Fruit fly (Drosophila melanogaster) whole organism, embryonic: ENCODE measurements around the gene CG14545.
A peak's percentile ranks its signal among the peaks of the same experiment; 100 is the strongest.

Experiments
- Asciz ChIP-seq: fragments of 200-800 bp; sonication (Bioruptor generic); optimal IDR thresholded peaks from 2 replicates; lab custom pipeline; 2017; ENCODE audit warnings: missing biosample characterization, mild to moderate bottlenecking, missing genetic modification characterization, missing genetic modification reagents
- Atf3 ChIP-seq: fragments of 200-800 bp; sonication (Bioruptor generic); optimal IDR thresholded peaks from 3 replicates; lab custom pipeline; 2016; ENCODE audit warnings: missing biosample characterization, missing genetic modification characterization
- CG10274 ChIP-seq: fragments of 200-800 bp; sonication (Bioruptor generic); optimal IDR thresholded peaks from 3 replicates; lab custom pipeline; 2017; ENCODE audit warnings: missing biosample characterization, mild to moderate bottlenecking, missing genetic modification characterization
- CG10366 ChIP-seq: fragments of 200-800 bp; sonication (Bioruptor generic); IDR thresholded peaks from 2 replicates; pipeline ENCODE4 v1.3.6; 2022; ENCODE audit warnings: missing biosample characterization, missing genetic modification characterization
- CG10462 ChIP-seq: fragments of 200-800 bp; sonication (Bioruptor generic); optimal IDR thresholded peaks from 2 replicates; lab custom pipeline; 2016; ENCODE audit warnings: missing biosample characterization, missing genetic modification characterization
- CG12104 ChIP-seq: fragments of 200-800 bp; sonication (Bioruptor generic); optimal IDR thresholded peaks from 3 replicates; lab custom pipeline; 2016; ENCODE audit warnings: missing biosample characterization, missing genetic modification characterization
- CG12299 ChIP-seq: fragments of 200-800 bp; sonication (Bioruptor generic); optimal IDR thresholded peaks from 2 replicates; lab custom pipeline; 2018; ENCODE audit warnings: missing biosample characterization, mild to moderate bottlenecking, missing genetic modification characterization
- CG13123 ChIP-seq: fragments of 200-800 bp; sonication (Bioruptor generic); optimal IDR thresholded peaks from 2 replicates; lab custom pipeline; 2016; ENCODE audit warnings: missing biosample characterization, missing genetic modification characterization
- CG14667 ChIP-seq: fragments of 200-800 bp; sonication (Bioruptor generic); IDR thresholded peaks from 2 replicates; pipeline ENCODE4 v1.3.6; 2022; ENCODE audit warnings: missing biosample characterization, missing genetic modification characterization
- CG1529 ChIP-seq: fragments of 200-800 bp; sonication (Bioruptor generic); optimal IDR thresholded peaks from 3 replicates; lab custom pipeline; 2018; ENCODE audit warnings: missing biosample characterization, missing genetic modification characterization
- CG15696 ChIP-seq: fragments of 200-800 bp; sonication (Bioruptor generic); optimal IDR thresholded peaks from 2 replicates; lab custom pipeline; 2019; ENCODE audit warnings: missing biosample characterization, mild to moderate bottlenecking, missing genetic modification characterization, moderate library complexity
- CG17186 ChIP-seq: fragments of 200-800 bp; sonication (Bioruptor generic); optimal IDR thresholded peaks from 3 replicates; lab custom pipeline; 2017; ENCODE audit warnings: missing biosample characterization, missing genetic modification reagents, missing genetic modification characterization
- CG17912 ChIP-seq: fragments of 200-800 bp; sonication (Bioruptor generic); optimal IDR thresholded peaks from 2 replicates; lab custom pipeline; 2018; ENCODE audit warnings: missing biosample characterization, mild to moderate bottlenecking, missing genetic modification characterization
- CG1792 ChIP-seq: fragments of 200-800 bp; sonication (Bioruptor generic); optimal IDR thresholded peaks from 2 replicates; lab custom pipeline; 2016; ENCODE audit warnings: missing biosample characterization, missing genetic modification characterization
- CG18619 ChIP-seq: fragments of 200-800 bp; sonication (Bioruptor generic); optimal IDR thresholded peaks from 3 replicates; lab custom pipeline; 2017; ENCODE audit warnings: missing biosample characterization, mild to moderate bottlenecking, missing genetic modification characterization
- CG2120 ChIP-seq: fragments of 200-800 bp; sonication (Bioruptor generic); optimal IDR thresholded peaks from 3 replicates; lab custom pipeline; 2016; ENCODE audit warnings: missing biosample characterization, missing genetic modification characterization
- CG2199 ChIP-seq: fragments of 200-800 bp; sonication (Bioruptor generic); IDR thresholded peaks from 3 replicates; pipeline ENCODE4 v1.3.6; 2022; ENCODE audit warnings: missing biosample characterization, missing genetic modification characterization
- CG2889 ChIP-seq: fragments of 200-800 bp; sonication (Bioruptor generic); IDR thresholded peaks from 3 replicates; pipeline ENCODE4 v1.3.6; 2022; ENCODE audit warnings: missing biosample characterization, missing genetic modification characterization
- CG31388 ChIP-seq: fragments of 200-800 bp; sonication (Bioruptor generic); optimal IDR thresholded peaks from 2 replicates; lab custom pipeline; 2016; ENCODE audit warnings: missing biosample characterization, missing genetic modification characterization
- CG3726 ChIP-seq: fragments of 200-800 bp; sonication (Bioruptor generic); IDR thresholded peaks from 3 replicates; pipeline ENCODE4, ENCODE4 v1.3.6; 2022; ENCODE audit warnings: missing biosample characterization, missing genetic modification characterization
- CG5953 ChIP-seq: fragments of 200-800 bp; sonication (Bioruptor generic); IDR thresholded peaks from 2 replicates; pipeline ENCODE4 v1.3.6; 2022; ENCODE audit warnings: missing biosample characterization, missing genetic modification characterization
- CG6765 ChIP-seq: fragments of 200-800 bp; sonication (Bioruptor generic); optimal IDR thresholded peaks from 3 replicates; lab custom pipeline; 2017; ENCODE audit warnings: missing biosample characterization, mild to moderate bottlenecking, missing genetic modification characterization
- CG6791 ChIP-seq: fragments of 200-800 bp; sonication (Bioruptor generic); IDR thresholded peaks from 3 replicates; pipeline ENCODE4 v1.3.6; 2022; ENCODE audit warnings: missing biosample characterization, missing genetic modification characterization; ENCODE audit not compliant: partially characterized antibody
- CG7839 ChIP-seq: fragments of 200-800 bp; sonication (Bioruptor generic); optimal IDR thresholded peaks from 3 replicates; lab custom pipeline; 2018; ENCODE audit warnings: missing biosample characterization, mild to moderate bottlenecking, missing genetic modification characterization, moderate library complexity
- D19A ChIP-seq: fragments of 200-800 bp; optimal IDR thresholded peaks from 3 replicates; lab custom pipeline; 2019; ENCODE audit warnings: missing biosample characterization, mild to moderate bottlenecking, missing genetic modification characterization, moderate library complexity
- Dad ChIP-seq: fragments of 200-800 bp; sonication (Bioruptor generic); optimal IDR thresholded peaks from 3 replicates; lab custom pipeline; 2016; ENCODE audit warnings: missing biosample characterization, missing genetic modification characterization
- Dbx ChIP-seq: fragments of 200-800 bp; sonication (Bioruptor generic); IDR thresholded peaks from 3 replicates; pipeline ENCODE4 v1.3.6; 2022; ENCODE audit warnings: missing biosample characterization, missing genetic modification characterization
- Dek ChIP-seq: fragments of 200-800 bp; sonication (Bioruptor generic); optimal IDR thresholded peaks from 3 replicates; lab custom pipeline; 2019; ENCODE audit warnings: missing biosample characterization, mild to moderate bottlenecking, missing genetic modification characterization, moderate library complexity
- Dp ChIP-seq: fragments of 200-800 bp; sonication (Bioruptor generic); optimal IDR thresholded peaks from 2 replicates; lab custom pipeline; 2018; ENCODE audit warnings: missing biosample characterization, mild to moderate bottlenecking, missing genetic modification characterization, moderate library complexity
- Drgx ChIP-seq: fragments of 200-800 bp; sonication (Bioruptor generic); IDR thresholded peaks from 2 replicates; pipeline ENCODE4 v1.3.6; 2022; ENCODE audit warnings: missing biosample characterization, missing genetic modification characterization
- Hsf ChIP-seq: fragments of 200-800 bp; sonication (Bioruptor generic); optimal IDR thresholded peaks from 3 replicates; lab custom pipeline; 2016; ENCODE audit warnings: missing biosample characterization, missing genetic modification characterization
- Lim3 ChIP-seq: fragments of 200-800 bp; sonication (Bioruptor generic); IDR thresholded peaks from 2 replicates; pipeline ENCODE4 v1.3.6; 2022; ENCODE audit warnings: missing biosample characterization, missing genetic modification characterization
- Max ChIP-seq: fragments of 200-800 bp; sonication (Bioruptor generic); optimal IDR thresholded peaks from 2 replicates; lab custom pipeline; 2016; ENCODE audit warnings: missing biosample characterization, mild to moderate bottlenecking, missing genetic modification characterization
- Scr ChIP-seq: fragments of 200-800 bp; sonication (Bioruptor generic); IDR thresholded peaks from 2 replicates; pipeline ENCODE4 v1.3.6; 2022; ENCODE audit warnings: missing biosample characterization, missing genetic modification characterization; ENCODE audit not compliant: partially characterized antibody
- Sox102F ChIP-seq: fragments of 200-800 bp; sonication (Bioruptor generic); optimal IDR thresholded peaks from 2 replicates; lab custom pipeline; 2018; ENCODE audit warnings: missing biosample characterization, mild to moderate bottlenecking, missing genetic modification characterization, moderate library complexity
- Ssrp ChIP-seq: fragments of 200-800 bp; sonication (Bioruptor generic); optimal IDR thresholded peaks from 2 replicates; lab custom pipeline; 2018; ENCODE audit warnings: missing biosample characterization, mild to moderate bottlenecking, missing genetic modification characterization, moderate library complexity
- Xbp1 ChIP-seq: fragments of 200-800 bp; sonication (Bioruptor generic); optimal IDR thresholded peaks from 3 replicates; lab custom pipeline; 2016; ENCODE audit warnings: missing biosample characterization, mild to moderate bottlenecking, missing genetic modification characterization
- ara ChIP-seq: fragments of 200-800 bp; sonication (Bioruptor generic); IDR thresholded peaks from 2 replicates; pipeline ENCODE4 v1.3.6; 2022; ENCODE audit warnings: missing biosample characterization, missing genetic modification characterization
- bab2 ChIP-seq: fragments of 200-800 bp; sonication (Bioruptor generic); optimal IDR thresholded peaks from 2 replicates; lab custom pipeline; 2016; ENCODE audit warnings: missing biosample characterization, missing genetic modification characterization
- danr ChIP-seq: fragments of 200-800 bp; sonication (Bioruptor generic); IDR thresholded peaks from 2 replicates; pipeline ENCODE4 v1.3.6; 2022; ENCODE audit warnings: missing biosample characterization, missing genetic modification characterization
- disco-r ChIP-seq: fragments of 200-800 bp; sonication (Bioruptor generic); optimal IDR thresholded peaks from 2 replicates; lab custom pipeline; 2016; ENCODE audit warnings: missing biosample characterization, missing genetic modification characterization
- dpn ChIP-seq, 2 experiments: fragments of 200-800 bp; sonication (Bioruptor generic); optimal IDR thresholded peaks; 3 replicates each; lab custom pipeline; 2016; ENCODE audit warnings: missing biosample characterization in 2 of 2, missing genetic modification characterization in 2 of 2
- h ChIP-seq: fragments of >200 bp; optimal IDR thresholded peaks from 2 replicates; lab custom pipeline; 2017
- ham ChIP-seq: fragments of 200-800 bp; sonication (Bioruptor generic); IDR thresholded peaks from 2 replicates; pipeline ENCODE4 v1.3.6; 2022; ENCODE audit warnings: missing biosample characterization, missing genetic modification characterization
- hb ChIP-seq: fragments of 200-800 bp; sonication (Bioruptor generic); IDR thresholded peaks from 3 replicates; pipeline ENCODE4 v1.3.6; 2022; ENCODE audit warnings: missing biosample characterization, missing genetic modification characterization; ENCODE audit not compliant: partially characterized antibody
- lmd ChIP-seq: fragments of 200-800 bp; sonication (Bioruptor generic); IDR thresholded peaks from 2 replicates; pipeline ENCODE4 v1.3.6; 2022; ENCODE audit warnings: missing biosample characterization, missing genetic modification characterization
- lola ChIP-seq, 3 experiments: fragments of >200 bp in 2 of 3; fragments of 200-800 bp in 1 of 3; sonication (Bioruptor generic) in 1 of 3; optimal IDR thresholded peaks; 2 replicates each; lab custom pipeline; 2017 to 2019; ENCODE audit warnings: missing biosample characterization in 3 of 3, missing genetic modification characterization in 3 of 3, mild to moderate bottlenecking in 1 of 3, moderate library complexity in 1 of 3
- org-1 ChIP-seq: fragments of 200-800 bp; sonication (Bioruptor generic); optimal IDR thresholded peaks from 2 replicates; lab custom pipeline; 2017; ENCODE audit warnings: missing biosample characterization, missing genetic modification characterization
- run ChIP-seq: fragments of 200-800 bp; sonication (Bioruptor generic); optimal IDR thresholded peaks from 3 replicates; lab custom pipeline; 2018; ENCODE audit warnings: missing biosample characterization, mild to moderate bottlenecking, missing genetic modification characterization
- sd ChIP-seq: fragments of 200-800 bp; sonication (Bioruptor generic); optimal IDR thresholded peaks from 3 replicates; lab custom pipeline; 2018; ENCODE audit warnings: missing biosample characterization, mild to moderate bottlenecking, missing genetic modification characterization, moderate library complexity
- slp2 ChIP-seq: fragments of 200-800 bp; sonication (Bioruptor generic); optimal IDR thresholded peaks from 2 replicates; lab custom pipeline; 2016; ENCODE audit warnings: missing biosample characterization, missing genetic modification characterization
- vfl ChIP-seq: fragments of 200-800 bp; sonication (Bioruptor generic); optimal IDR thresholded peaks from 2 replicates; lab custom pipeline; 2016; ENCODE audit warnings: missing biosample characterization, missing genetic modification characterization

The CG14545 gene

DNA sequence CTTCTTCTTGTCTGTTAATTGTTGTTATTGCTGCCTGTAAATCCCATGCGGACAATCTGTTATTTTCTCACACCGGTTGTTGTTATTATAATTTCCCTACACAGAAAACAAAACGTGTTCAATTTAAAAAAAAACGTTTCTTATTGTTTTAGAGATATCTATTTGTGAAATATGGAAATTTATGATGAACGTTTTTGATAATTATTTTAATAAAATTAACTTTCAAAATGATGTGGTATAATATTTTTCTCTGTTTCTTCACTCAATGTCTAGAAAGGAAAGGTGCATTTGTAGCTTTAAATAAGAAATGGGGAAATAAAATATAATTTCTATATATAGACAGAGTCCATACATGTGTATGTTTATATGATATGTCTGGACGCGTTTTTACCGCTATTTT, 33.2 kb upstream of the CG14545 start (continued):
- TF ChIP-seq Drgx (GFP tag; lab: Robert Waterston, UW) (peak; percentile 58; the same call in 1 of the 2 replicates), CG13123 (GFP tag; lab: Kevin White, UChicago) (peak; percentile 3), Dp (GFP tag; lab: Kevin White, UChicago) (no peak), D19A (tag; lab: Kevin White, UChicago) (peak; percentile 82), CG7839 (tag; lab: Kevin White, UChicago) (peak; percentile 81), vfl (no peak), disco-r (no peak), Hsf (GFP tag; lab: Kevin White, UChicago) (no peak), CG14667 (GFP tag; lab: Robert Waterston, UW) (no peak), Scr (GFP tag; lab: Robert Waterston, UW) (no peak), CG10274 (GFP tag; lab: Kevin White, UChicago) (no peak), CG12299 (peak; percentile 19), CG6791 (GFP tag; lab: Robert Waterston, UW) (no peak), lola (GFP tag; optimal IDR thresholded peaks at IDR 0.05; lab: Kevin White, UChicago) (peak in 1 of 3 experiments; percentile 82), Lim3 (no peak), Max (peak; percentile 15), CG2120 (GFP tag; lab: Kevin White, UChicago) (peak; percentile 3), Dbx (GFP tag; lab: Robert Waterston, UW) (no peak), CG2199 (GFP tag; lab: Robert Waterston, UW) (no peak), CG15696 (tag; lab: Kevin White, UChicago) (peak; percentile 41), CG2889 (GFP tag; lab: Robert Waterston, UW) (no peak), dpn (GFP tag; optimal IDR thresholded peaks at IDR 0.05; lab: Kevin White, UChicago) (peak in 1 of 2 experiments; percentile 48), CG6765 (no peak), Ssrp (tag; lab: Kevin White, UChicago) (peak; percentile 81), h (lab: Kevin White, UChicago) (no peak), bab2 (GFP tag; lab: Kevin White, UChicago) (peak; percentile 1), CG5953 (GFP tag; lab: Robert Waterston, UW) (no peak), CG3726 (GFP tag; lab: Robert Waterston, UW) (no peak), sd (no peak), CG1529 (GFP tag; lab: Kevin White, UChicago) (peak; percentile 63), hb (no peak), Asciz (peak; percentile 70), Atf3 (no peak), CG18619 (GFP tag; lab: Kevin White, UChicago) (peak; percentile 32), Dad (GFP tag; lab: Kevin White, UChicago) (no peak), CG17186 (GFP tag; lab: Kevin White, UChicago) (no peak), CG12104 (GFP tag; lab: Kevin White, UChicago) (peak; percentile 54), CG1792 (GFP tag; lab: Kevin White, UChicago) (no peak), lmd (GFP tag; lab: Robert Waterston, UW) (peak; percentile 24; the same call in 1 of the 2 replicates), danr (GFP tag; lab: Robert Waterston, UW) (no peak), CG10366 (peak; percentile 11; the same call in 1 of the 2 replicates), ham (GFP tag; lab: Robert Waterston, UW) (no peak), CG10462 (GFP tag; lab: Kevin White, UChicago) (peak; percentile 9), ara (GFP tag; lab: Robert Waterston, UW) (peak; percentile 44; the same call in 1 of the 2 replicates), org-1 (GFP tag; lab: Kevin White, UChicago) (peak; percentile 30), Dek (tag; lab: Kevin White, UChicago) (peak; percentile 7), CG17912 (GFP tag; lab: Kevin White, UChicago) (no peak), Sox102F (GFP tag; lab: Kevin White, UChicago) (peak; percentile 88), slp2 (GFP tag; lab: Kevin White, UChicago) (no peak), CG31388 (no peak), Xbp1 (GFP tag; lab: Kevin White, UChicago) (peak; percentile 59), run (tag; lab: Kevin White, UChicago) (peak; percentile 69)
